Fruit fly (Drosophila melanogaster): ENCODE results near the gene Aven.
A peak's percentile ranks its signal among the peaks of the same experiment; 100 is the strongest.

Gene Aven

DNA sequence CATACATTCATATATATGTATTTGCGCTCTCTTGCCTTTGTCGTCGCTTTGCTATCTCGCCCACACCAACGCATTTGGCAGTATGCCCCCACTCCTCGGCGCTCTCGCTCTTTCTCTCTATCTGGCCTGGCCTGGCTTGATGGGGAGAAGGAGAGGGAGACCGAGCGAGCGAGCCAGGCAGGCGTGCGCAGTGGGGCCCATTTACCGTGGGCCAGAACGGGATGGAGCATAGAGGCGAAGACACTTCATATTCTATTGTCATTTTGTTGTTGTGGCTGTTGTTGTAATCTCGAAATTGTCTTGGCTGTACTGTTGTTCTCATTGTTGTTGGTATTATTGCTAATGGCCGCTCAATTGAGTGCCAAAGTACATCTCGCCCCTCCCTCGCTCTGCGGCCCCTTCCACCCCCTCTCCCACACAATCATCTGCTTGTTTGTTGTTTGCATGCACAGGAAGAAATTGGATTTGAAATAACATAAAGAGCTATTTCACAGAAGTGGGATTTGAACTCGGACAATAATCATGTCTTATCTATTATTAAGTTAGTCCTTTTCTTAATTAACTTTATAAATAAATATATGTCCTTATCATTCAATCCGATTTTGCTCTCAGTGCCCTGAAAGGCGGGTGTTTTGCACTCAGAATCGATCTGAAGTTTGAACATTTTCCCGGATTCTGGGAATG, 35.8 kb upstream of the Aven start (continued):
- TF ChIP-seq Vsx1 (GFP tag; optimal IDR thresholded peaks at IDR 0.05) (peak; percentile 79), CG12071 (GFP tag; optimal IDR thresholded peaks at IDR 0.05) (peak; percentile 77), bcd (GFP tag; optimal IDR thresholded peaks at IDR 0.05) (peak; percentile 89), CG7745 (tag; optimal IDR thresholded peaks at IDR 0.05) (peak; percentile 23), CG10959 (GFP tag; IDR thresholded peaks at IDR 0.05) (peak; percentile 91), da (GFP tag; optimal IDR thresholded peaks at IDR 0.05) (no peak), CG4730 (GFP tag; IDR thresholded peaks at IDR 0.05) (peak; percentile 87), abd-A (tag; optimal IDR thresholded peaks at IDR 0.05) (peak; percentile 79), Hey (tag; optimal IDR thresholded peaks at IDR 0.05) (no peak), HLH54F (GFP tag; optimal IDR thresholded peaks at IDR 0.05) (peak; percentile 43), CG7987 (GFP tag; optimal IDR thresholded peaks at IDR 0.05) (peak; percentile 84), CG11504 (tag; optimal IDR thresholded peaks at IDR 0.05) (peak; percentile 91), caup (GFP tag; optimal IDR thresholded peaks at IDR 0.05; ENCODE audit: severe bottlenecking) (peak; percentile 88), lilli (GFP tag; optimal IDR thresholded peaks at IDR 0.05) (peak; percentile 80), nau (GFP tag; optimal IDR thresholded peaks at IDR 0.05) (peak; percentile 77), Fer2 (tag; optimal IDR thresholded peaks at IDR 0.05) (peak; percentile 77), ranshi (GFP tag; IDR thresholded peaks at IDR 0.05) (peak; percentile 87; the same call in 1 of the 2 replicates), CG5953 (GFP tag; IDR thresholded peaks at IDR 0.05) (peak; percentile 80), CG15696 (tag; optimal IDR thresholded peaks at IDR 0.05) (peak; percentile 82), CG4282 (GFP tag; optimal IDR thresholded peaks at IDR 0.05) (no peak), cas (GFP tag; IDR thresholded peaks at IDR 0.05) (peak; percentile 80), CrebB (tag; optimal IDR thresholded peaks at IDR 0.05) (peak; percentile 86), Hr51 (GFP tag; optimal IDR thresholded peaks at IDR 0.05) (peak; percentile 44 to 87), pum (GFP tag; optimal IDR thresholded peaks at IDR 0.05) (peak; percentile 53), CG10654 (GFP tag; optimal IDR thresholded peaks at IDR 0.05) (peak; percentile 83), BtbVII (GFP tag; optimal IDR thresholded peaks at IDR 0.05) (peak; percentile 87), ab (GFP tag; optimal IDR thresholded peaks at IDR 0.05) (peak; percentile 16), Tbp (GFP tag; optimal IDR thresholded peaks at IDR 0.05) (no peak), salm (tag; optimal IDR thresholded peaks at IDR 0.05) (peak; percentile 69), chif (GFP tag; optimal IDR thresholded peaks at IDR 0.05) (peak; percentile 51 to 71), emc (GFP tag; optimal IDR thresholded peaks at IDR 0.05) (no peak), vnd (GFP tag; IDR thresholded peaks at IDR 0.05; ENCODE audit: partially characterized antibody) (no peak), Adf1 (GFP tag; IDR thresholded peaks at IDR 0.05) (peak; percentile 76), CG7839 (tag; optimal IDR thresholded peaks at IDR 0.05) (peak; percentile 92), ewg (GFP tag; optimal IDR thresholded peaks at IDR 0.05) (peak; percentile 57), CG31441 (GFP tag; IDR thresholded peaks at IDR 0.05) (peak; percentile 93), CG3065 (GFP tag; optimal IDR thresholded peaks at IDR 0.05) (peak; percentile 56), her (GFP tag; optimal IDR thresholded peaks at IDR 0.05) (no peak), sob (GFP tag; IDR thresholded peaks at IDR 0.05) (peak; percentile 93), CG17385 (GFP tag; optimal IDR thresholded peaks at IDR 0.05) (peak; percentile 86), CG43689 (GFP tag; IDR thresholded peaks at IDR 0.05) (peak; percentile 75), ttk (GFP tag; IDR thresholded peaks at IDR 0.05) (peak; percentile 89), Usf (GFP tag; optimal IDR thresholded peaks at IDR 0.05) (peak; percentile 77), wor (GFP tag; IDR thresholded peaks at IDR 0.05) (peak; percentile 77), gce (GFP tag; IDR thresholded peaks at IDR 0.05) (peak; percentile 83), CG16779 (GFP tag; IDR thresholded peaks at IDR 0.05) (peak; percentile 92), vfl (GFP tag; optimal IDR thresholded peaks at IDR 0.05) (peak; percentile 56), crp (GFP tag; optimal IDR thresholded peaks at IDR 0.05) (peak in 1 of 2 experiments; percentile 47), Dip3 (GFP tag; optimal IDR thresholded peaks at IDR 0.05) (peak; percentile 43), croc (GFP tag; conservative IDR thresholded peaks at IDR 0.05) (peak; percentile 88)
